Worm (Caenorhabditis elegans) whole organism, L3 larva: Measurements from ENCODE around the gene F36G3.3.

Experiments
- R02D3.7 ChIP-seq: fragments of 150-350 bp; optimal IDR thresholded peaks from 2 replicates; lab custom pipeline; 2014; ENCODE audit warnings: missing biosample characterization, missing genetic modification characterization
- ZK546.5 ChIP-seq: sonication (generic microtip); optimal IDR thresholded peaks from 2 replicates; lab custom pipeline; 2017; ENCODE audit warnings: missing biosample characterization, missing genetic modification characterization
- ceh-16 ChIP-seq: sonication (generic microtip); optimal IDR thresholded peaks from 2 replicates; lab custom pipeline; 2017; ENCODE audit warnings: missing biosample characterization, missing genetic modification characterization
- ceh-28 ChIP-seq: fragments of 150-350 bp; optimal IDR thresholded peaks from 2 replicates; lab custom pipeline; 2014; ENCODE audit warnings: missing biosample characterization, missing genetic modification reagents, missing genetic modification characterization
- ceh-9 ChIP-seq: sonication (generic microtip); optimal IDR thresholded peaks from 2 replicates; lab custom pipeline; 2018; ENCODE audit warnings: missing biosample characterization, missing genetic modification characterization
- daf-12 ChIP-seq: fragments of 150-350 bp; optimal IDR thresholded peaks from 2 replicates; lab custom pipeline; 2014; ENCODE audit warnings: missing biosample characterization, missing genetic modification reagents, missing genetic modification characterization
- egl-27 ChIP-seq: sonication (generic microtip); optimal IDR thresholded peaks from 4 replicates; lab custom pipeline; 2017; ENCODE audit warnings: missing biosample characterization, missing genetic modification reagents, missing genetic modification characterization
- egl-5 ChIP-seq: fragments of 150-350 bp; optimal IDR thresholded peaks from 2 replicates; lab custom pipeline; 2017; ENCODE audit warnings: missing biosample characterization, missing genetic modification reagents, missing genetic modification characterization, inconsistent platforms
- elt-1 ChIP-seq: fragments of 150-350 bp; optimal IDR thresholded peaks from 2 replicates; lab custom pipeline; 2014; ENCODE audit warnings: missing biosample characterization, missing genetic modification characterization
- elt-2 ChIP-seq: sonication (generic microtip); optimal IDR thresholded peaks from 2 replicates; lab custom pipeline; 2016; ENCODE audit warnings: missing genetic modification reagents, mild to moderate bottlenecking, missing genetic modification characterization, missing compliant biosample characterization
- elt-3 ChIP-seq, 3 experiments: fragments of 150-350 bp in 1 of 3; sonication (generic microtip) in 2 of 3; optimal IDR thresholded peaks; 2 replicates in 2 of 3; 4 replicates in 1 of 3; lab custom pipeline; 2014 to 2017; ENCODE audit warnings: missing biosample characterization in 3 of 3, missing genetic modification characterization in 3 of 3
- eor-1 ChIP-seq, 2 experiments: fragments of 150-350 bp; optimal IDR thresholded peaks; 2 replicates each; lab custom pipeline; 2014 to 2018; ENCODE audit warnings: missing biosample characterization in 2 of 2, missing genetic modification characterization in 2 of 2
- fkh-10 ChIP-seq: sonication (generic microtip); optimal IDR thresholded peaks from 2 replicates; lab custom pipeline; 2017; ENCODE audit warnings: missing biosample characterization, missing genetic modification reagents, missing genetic modification characterization
- fkh-2 ChIP-seq: fragments of 150-350 bp; optimal IDR thresholded peaks from 2 replicates; lab custom pipeline; 2014; ENCODE audit warnings: missing biosample characterization, missing genetic modification reagents, missing genetic modification characterization
- hmg-11 ChIP-seq: sonication (generic microtip); optimal IDR thresholded peaks from 2 replicates; lab custom pipeline; 2016; ENCODE audit warnings: missing genetic modification characterization, missing compliant biosample characterization
- jun-1 ChIP-seq: fragments of 150-350 bp; optimal IDR thresholded peaks from 2 replicates; lab custom pipeline; 2014; ENCODE audit warnings: missing biosample characterization, missing genetic modification reagents, missing genetic modification characterization
- lin-15B ChIP-seq: fragments of 150-350 bp; optimal IDR thresholded peaks from 2 replicates; lab custom pipeline; 2014; ENCODE audit warnings: missing biosample characterization, missing genetic modification characterization
- lin-39 ChIP-seq: fragments of 150-350 bp; optimal IDR thresholded peaks from 2 replicates; lab custom pipeline; 2018; ENCODE audit warnings: missing biosample characterization, missing genetic modification reagents, missing genetic modification characterization
- lsy-12 ChIP-seq: sonication (generic microtip); optimal IDR thresholded peaks from 2 replicates; lab custom pipeline; 2016; ENCODE audit warnings: mild to moderate bottlenecking, missing genetic modification characterization, missing compliant biosample characterization
- mdl-1 ChIP-seq: fragments of 150-350 bp; optimal IDR thresholded peaks from 2 replicates; lab custom pipeline; 2014; ENCODE audit warnings: missing biosample characterization, missing genetic modification characterization
- mml-1 ChIP-seq: fragments of 150-350 bp; sonication (generic microtip); optimal IDR thresholded peaks from 3 replicates; lab custom pipeline; 2014; ENCODE audit warnings: missing biosample characterization, missing genetic modification characterization
- nfya-1 ChIP-seq: sonication (generic microtip); optimal IDR thresholded peaks from 2 replicates; lab custom pipeline; 2017; ENCODE audit warnings: missing genetic modification characterization, mild to moderate bottlenecking, missing compliant biosample characterization, antibody characterized with exemption, moderate library complexity; ENCODE audit not compliant: insufficient read depth
- nhr-11 ChIP-seq: fragments of 150-350 bp; optimal IDR thresholded peaks from 2 replicates; lab custom pipeline; 2014; ENCODE audit warnings: missing biosample characterization, missing genetic modification characterization
- nhr-12 ChIP-seq: fragments of 150-350 bp; optimal IDR thresholded peaks from 2 replicates; lab custom pipeline; 2014; ENCODE audit warnings: missing biosample characterization, missing genetic modification characterization
- nhr-23 ChIP-seq: fragments of 150-350 bp; optimal IDR thresholded peaks from 2 replicates; lab custom pipeline; 2014; ENCODE audit warnings: missing biosample characterization, missing genetic modification reagents, missing genetic modification characterization
- nhr-25 ChIP-seq: sonication (generic microtip); optimal IDR thresholded peaks from 2 replicates; lab custom pipeline; 2017; ENCODE audit warnings: missing biosample characterization, missing genetic modification characterization
- nhr-43 ChIP-seq: sonication (generic microtip); optimal IDR thresholded peaks from 2 replicates; lab custom pipeline; 2016; ENCODE audit warnings: mild to moderate bottlenecking, missing genetic modification characterization, missing compliant biosample characterization; ENCODE audit not compliant: poor library complexity, severe bottlenecking
- nhr-67 ChIP-seq: fragments of 150-350 bp; optimal IDR thresholded peaks from 2 replicates; lab custom pipeline; 2014; ENCODE audit warnings: missing biosample characterization, missing genetic modification characterization
- nhr-76 ChIP-seq: fragments of 150-350 bp; sonication (generic microtip); optimal IDR thresholded peaks from 5 replicates; lab custom pipeline; 2014; ENCODE audit warnings: missing biosample characterization, missing genetic modification characterization
- pha-4 ChIP-seq: fragments of 150-350 bp; optimal IDR thresholded peaks from 2 replicates; lab custom pipeline; 2014; ENCODE audit warnings: missing biosample characterization, missing genetic modification reagents, missing genetic modification characterization
- pqm-1 ChIP-seq: fragments of 150-350 bp; optimal IDR thresholded peaks from 2 replicates; lab custom pipeline; 2017; ENCODE audit warnings: missing biosample characterization, missing genetic modification characterization, inconsistent platforms
- sea-2 ChIP-seq: fragments of 150-350 bp; sonication (generic microtip); optimal IDR thresholded peaks from 4 replicates; lab custom pipeline; 2014; ENCODE audit warnings: missing biosample characterization, missing genetic modification reagents, missing genetic modification characterization
- snpc-4 ChIP-seq: fragments of 150-350 bp; optimal IDR thresholded peaks from 2 replicates; lab custom pipeline; 2014; ENCODE audit warnings: missing biosample characterization, missing genetic modification characterization
- unc-39 ChIP-seq: sonication (generic microtip); optimal IDR thresholded peaks from 4 replicates; lab custom pipeline; 2017; ENCODE audit warnings: missing biosample characterization, missing genetic modification characterization
- unc-62 ChIP-seq: fragments of 150-350 bp; sonication (generic microtip); optimal IDR thresholded peaks from 4 replicates; lab custom pipeline; 2014; ENCODE audit warnings: missing biosample characterization, missing genetic modification reagents, missing genetic modification characterization
- zag-1 ChIP-seq: fragments of 150-350 bp; optimal IDR thresholded peaks from 2 replicates; lab custom pipeline; 2014; ENCODE audit warnings: missing biosample characterization, missing genetic modification characterization
- ztf-4 ChIP-seq: fragments of 150-350 bp; optimal IDR thresholded peaks from 2 replicates; lab custom pipeline; 2014; ENCODE audit warnings: missing biosample characterization, missing genetic modification characterization

F36G3.3 gene

DNA sequence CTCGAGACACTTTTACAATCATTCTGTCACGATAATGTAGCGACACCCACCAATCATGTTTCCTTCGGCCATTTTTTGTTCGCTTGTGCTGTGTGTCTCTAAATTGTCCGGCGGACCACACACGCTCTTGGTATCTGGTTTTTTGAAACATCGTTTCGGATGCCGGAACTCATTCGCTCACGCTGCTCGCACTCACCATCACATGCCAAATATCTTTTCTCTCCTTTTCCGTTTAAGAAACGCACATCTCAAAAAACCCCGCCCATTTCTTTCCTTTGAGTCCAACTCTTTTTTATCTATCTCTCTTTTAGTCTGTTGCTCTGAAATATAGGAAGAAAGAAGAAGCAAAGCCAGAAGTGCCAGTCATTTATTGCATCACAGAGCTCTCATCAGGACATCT, at the start of gene F36G3.3:
Gene F36G3.3 (plus strand): TSS at position 306 of the 400 bp plus-strand sequence.
- TF ChIP-seq lin-39 (tag; lab: Kevin White, UChicago) (peak; percentile 83), nhr-12 (no peak), nfya-1 (tag; lab: Kevin White, UChicago) (peak; percentile 13), fkh-10 (GFP tag; lab: Kevin White, UChicago) (peak; percentile 35), egl-5 (tag; lab: Kevin White, UChicago) (no peak)

DNA sequence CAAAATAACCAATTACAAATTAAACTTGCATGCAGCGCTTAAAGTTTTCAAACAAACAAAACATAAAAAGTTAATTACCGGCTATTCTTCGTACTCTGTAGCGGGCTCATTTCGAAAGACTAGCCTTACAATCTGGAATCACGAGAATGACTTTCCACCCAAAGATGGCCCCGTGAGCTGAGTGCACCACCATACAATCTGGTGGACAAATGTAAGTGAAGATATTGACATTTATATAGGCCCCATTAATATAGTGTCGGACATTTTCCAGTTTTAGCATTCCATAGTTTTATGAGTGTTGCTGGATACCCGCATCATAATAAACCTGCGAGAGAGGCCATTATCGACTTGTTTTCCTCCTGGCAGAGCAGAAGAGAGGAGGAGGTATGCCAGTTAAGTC, 44.1 kb upstream of the F36G3.3 start:
- TF ChIP-seq elt-2 (tag; lab: Kevin White, UChicago) (no peak), nhr-23 (tag; lab: Kevin White, UChicago) (no peak), nhr-67 (tag; lab: Kevin White, UChicago) (no peak), eor-1 (tag; optimal IDR thresholded peaks at IDR 0.05; lab: Kevin White, UChicago) (no peak), daf-12 (no peak), lin-15B (tag; lab: Kevin White, UChicago) (no peak), R02D3.7 (tag; lab: Kevin White, UChicago) (no peak), lsy-12 (no peak), mml-1 (tag; lab: Kevin White, UChicago) (no peak), nhr-43 (no peak), nhr-11 (tag; lab: Kevin White, UChicago) (no peak), ceh-16 (tag; lab: Kevin White, UChicago) (no peak), elt-1 (tag; lab: Kevin White, UChicago) (no peak), nhr-12 (no peak), hmg-11 (tag; lab: Kevin White, UChicago) (no peak), pha-4 (tag; lab: Kevin White, UChicago) (no peak)

DNA sequence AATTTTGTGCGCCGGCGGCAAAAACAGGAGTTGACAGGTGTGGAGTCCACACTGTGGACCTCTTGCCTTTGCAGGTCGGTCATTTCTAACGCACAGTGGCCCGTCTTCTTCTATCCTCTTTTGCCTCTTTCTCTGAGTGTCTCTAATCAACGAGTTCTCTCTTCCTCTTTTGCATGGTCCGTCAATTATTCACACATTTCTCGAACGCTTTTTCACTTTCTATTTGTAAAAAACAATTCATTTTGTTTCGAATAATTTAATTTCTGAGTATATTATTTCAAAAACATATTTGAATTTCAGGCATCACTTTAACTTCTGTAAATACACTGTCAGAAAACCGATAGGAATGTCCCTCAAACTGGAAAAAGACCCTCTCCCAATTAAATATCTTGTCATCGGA, 41.7 kb upstream of the F36G3.3 start, which contains the start of gene T09B9.1:
Gene T09B9.1 (plus strand): TSS at position 301 of the 400 bp plus-strand sequence.
- TF ChIP-seq unc-62 (no peak), pha-4 (tag; lab: Kevin White, UChicago) (no peak), nhr-11 (tag; lab: Kevin White, UChicago) (no peak), nhr-25 (tag; lab: Kevin White, UChicago) (no peak), mdl-1 (tag; lab: Kevin White, UChicago) (no peak), egl-27 (tag; lab: Kevin White, UChicago) (no peak)
- TF ChIP-seq, all 47 proteins: peak for 0

DNA sequence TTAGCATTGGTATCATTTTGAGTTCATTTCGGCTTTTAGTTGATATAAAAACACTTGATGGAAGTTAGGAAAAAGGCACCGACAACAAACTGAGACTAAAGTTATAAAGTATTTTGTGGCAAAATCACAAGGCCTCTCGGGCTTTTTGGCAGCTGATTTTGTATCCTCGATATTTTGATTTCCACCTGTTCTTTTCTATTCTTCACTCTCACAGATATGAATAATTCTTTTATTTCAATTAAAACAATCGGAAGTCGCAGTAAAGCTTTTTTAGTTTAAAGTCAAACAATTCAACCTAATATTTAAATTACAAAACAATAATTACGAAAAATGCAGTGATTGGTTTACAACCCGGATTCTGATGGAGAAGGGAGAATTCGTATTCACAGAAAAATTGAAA, 37.4 kb upstream of the F36G3.3 start, which contains the start of gene T09B9.3:
Gene T09B9.3 (minus strand): TSS at position 101 of the 400 bp plus-strand sequence.
- TF ChIP-seq nfya-1 (tag; lab: Kevin White, UChicago) (no peak), mml-1 (tag; lab: Kevin White, UChicago) (no peak), fkh-2 (tag; lab: Kevin White, UChicago) (no peak), nhr-11 (tag; lab: Kevin White, UChicago) (no peak), elt-3 (tag; optimal IDR thresholded peaks at IDR 0.05; lab: Kevin White, UChicago) (no peak), snpc-4 (tag; lab: Kevin White, UChicago) (no peak), hmg-11 (tag; lab: Kevin White, UChicago) (no peak), sea-2 (GFP tag; lab: Kevin White, UChicago) (no peak), ceh-9 (no peak), ztf-4 (no peak), lsy-12 (no peak), pha-4 (tag; lab: Kevin White, UChicago) (no peak), nhr-76 (tag; lab: Kevin White, UChicago) (no peak), nhr-12 (no peak)
- TF ChIP-seq, all 47 proteins: peak for 0

DNA sequence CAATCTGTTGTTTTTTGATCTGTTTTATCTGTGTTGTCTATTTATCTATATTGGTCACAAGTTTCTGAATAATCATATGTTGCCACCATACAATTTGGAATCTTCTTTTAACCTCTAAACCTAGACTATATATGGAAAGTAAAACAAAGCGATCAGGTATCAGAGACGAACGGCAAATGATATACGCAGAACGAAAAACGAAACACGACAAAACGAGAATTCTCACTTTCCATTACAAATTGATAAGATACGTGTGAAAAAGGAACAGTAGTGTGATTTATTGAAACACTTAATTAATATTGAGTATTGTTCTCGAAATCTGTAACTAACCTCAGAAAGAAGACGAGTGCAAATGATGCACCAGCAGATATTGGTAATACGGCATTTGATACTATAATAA, 34.7 kb upstream of the F36G3.3 start:
- TF ChIP-seq ZK546.5 (tag; lab: Kevin White, UChicago), result no peak
- TF ChIP-seq nhr-25 (tag; lab: Kevin White, UChicago), result peak; percentile 47

DNA sequence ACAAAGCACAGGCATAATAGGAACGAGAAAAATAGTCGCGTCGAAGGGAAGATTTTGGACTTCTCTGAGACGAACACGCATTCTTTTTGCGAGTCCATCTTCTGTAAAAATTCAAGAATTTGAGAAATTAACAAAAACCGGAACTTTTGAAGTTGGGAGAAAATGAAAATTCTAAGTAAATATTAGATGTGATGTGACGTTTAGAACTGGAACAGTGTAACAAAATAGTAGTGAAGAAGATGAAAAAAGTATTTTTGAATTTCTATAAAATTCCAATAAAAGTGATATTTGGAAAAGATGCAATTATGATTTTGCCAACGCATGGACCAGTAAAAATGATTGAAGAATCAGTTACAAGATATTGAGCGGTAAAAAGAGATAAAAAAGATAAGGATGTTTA, 33.8 kb upstream of the F36G3.3 start, which contains the start of gene slc-17.9:
Gene slc-17.9 (minus strand): TSS at position 101 of the 400 bp plus-strand sequence.
- TF ChIP-seq elt-2 (tag; lab: Kevin White, UChicago) (no peak), ceh-28 (tag; lab: Kevin White, UChicago) (no peak), unc-39 (tag; lab: Kevin White, UChicago) (no peak), elt-1 (tag; lab: Kevin White, UChicago) (no peak), nhr-23 (tag; lab: Kevin White, UChicago) (no peak), nhr-43 (no peak), unc-62 (no peak), lin-15B (tag; lab: Kevin White, UChicago) (no peak), jun-1 (no peak), sea-2 (GFP tag; lab: Kevin White, UChicago) (no peak), daf-12 (no peak), zag-1 (tag; lab: Kevin White, UChicago) (no peak), egl-5 (tag; lab: Kevin White, UChicago) (no peak), nhr-12 (no peak), nhr-67 (tag; lab: Kevin White, UChicago) (no peak), mdl-1 (tag; lab: Kevin White, UChicago) (no peak), nhr-76 (tag; lab: Kevin White, UChicago) (no peak), R02D3.7 (tag; lab: Kevin White, UChicago) (no peak), pqm-1 (tag; lab: Kevin White, UChicago) (no peak), fkh-2 (tag; lab: Kevin White, UChicago) (no peak)
